Worm (Caenorhabditis elegans) whole organism, L4/young adult: Measurements from ENCODE around the gene C37C3.11.
A peak's percentile ranks its signal among the peaks of the same experiment; 100 is the strongest.

Experiments used
- W03F9.2 ChIP-seq: fragments of 150-350 bp; optimal IDR thresholded peaks from 2 replicates; lab custom pipeline; 2014; ENCODE audit warnings: missing biosample characterization, missing genetic modification characterization
- him-1 ChIP-seq: sonication (generic microtip); optimal IDR thresholded peaks from 2 replicates; lab custom pipeline; 2016; ENCODE audit warnings: missing genotype, missing genetic modification reagents, missing genetic modification characterization, missing compliant biosample characterization

DNA sequence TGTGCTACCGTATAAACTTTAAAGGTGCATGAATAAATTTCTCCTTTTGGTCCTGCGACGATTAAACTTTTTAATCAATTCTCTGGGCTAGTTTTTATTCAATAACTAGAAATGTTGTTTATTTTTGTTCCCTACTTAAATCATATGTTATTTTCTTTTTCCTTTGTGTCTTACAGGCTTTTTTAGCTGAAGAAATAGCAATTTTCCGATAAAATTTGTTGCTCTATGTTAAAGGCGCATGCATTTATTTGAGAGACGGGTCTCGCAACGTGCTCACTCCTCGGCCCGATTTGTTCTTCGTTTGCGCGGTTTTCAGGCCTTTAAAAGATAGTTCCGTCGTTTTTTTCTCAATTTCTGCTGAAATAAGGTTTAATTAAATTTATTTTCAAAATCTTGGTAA lies 10.7 kb downstream of the C37C3.11 start:
- peak; percentile 59 for TF ChIP-seq W03F9.2 (tag; lab: Kevin White, UChicago)
- no peak for TF ChIP-seq him-1 (tag; lab: Kevin White, UChicago)
